Fruit fly (Drosophila melanogaster): Measurements from ENCODE around the gene Eph.

Gene Eph

DNA sequence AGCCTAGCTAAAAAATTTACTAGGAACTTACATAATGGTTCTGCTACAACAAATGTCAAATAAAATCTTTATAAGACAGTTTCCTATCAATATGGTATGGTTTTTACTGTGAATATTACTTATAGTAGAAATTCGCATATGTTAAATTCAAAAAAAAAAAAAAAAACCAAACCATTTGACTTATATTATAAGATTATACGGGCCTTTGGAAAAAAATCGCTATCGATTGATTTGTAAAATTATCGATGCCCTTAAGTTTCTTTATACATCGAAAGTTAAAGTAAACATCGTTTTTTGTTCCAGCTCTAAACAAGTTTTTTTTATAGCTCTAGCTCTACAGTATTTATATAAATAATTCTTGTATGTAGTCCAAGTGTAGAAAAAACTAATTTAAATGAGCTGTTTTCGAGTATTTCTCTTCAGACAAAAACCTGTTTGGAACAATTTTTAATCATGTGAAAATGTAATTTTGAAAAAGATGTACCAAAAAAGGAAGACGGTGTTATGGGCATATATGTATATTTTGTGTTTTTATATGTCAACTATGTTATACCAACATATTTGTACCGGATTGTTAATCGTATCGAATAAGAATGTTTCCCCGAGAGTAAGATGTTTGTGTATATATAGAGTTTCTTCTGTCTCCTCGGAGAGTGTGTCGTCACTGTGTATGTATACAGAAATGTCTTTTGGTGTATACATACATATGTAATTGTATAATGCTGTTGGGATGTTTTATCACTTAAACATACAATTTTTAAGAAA is 38.8 kb upstream of the Eph start, which contains the start of the genes ND-49 and Ephrin:
TSS of gene ND-49 (minus strand) at position 51 of the 765 bp plus-strand sequence.
TSS of gene Ephrin (plus strand) at position 252 of the 765 bp plus-strand sequence.
- peak; percentile 7 for TF ChIP-seq vri (GFP tag; optimal IDR thresholded peaks at IDR 0.05)
- no peak for TF ChIP-seq CG6792 (GFP tag; optimal IDR thresholded peaks at IDR 0.05)
- no peak for TF ChIP-seq CG8319 (GFP tag; optimal IDR thresholded peaks at IDR 0.05)
- TF ChIP-seq Eip78C (GFP tag): peak; percentile 69
- TF ChIP-seq dsx (GFP tag; optimal IDR thresholded peaks at IDR 0.05; ENCODE audit: poor library complexity, severe bottlenecking): no peak
- no peak for TF ChIP-seq CG4318 (GFP tag; optimal IDR thresholded peaks at IDR 0.05)
- no peak for TF ChIP-seq CG11762 (GFP tag; optimal IDR thresholded peaks at IDR 0.05; ENCODE audit: insufficient read depth)
- no peak for TF ChIP-seq spab (GFP tag; optimal IDR thresholded peaks at IDR 0.05)
- no peak for TF ChIP-seq Gug (GFP tag; IDR thresholded peaks at IDR 0.05)
- TF ChIP-seq Sox102F (GFP tag; optimal IDR thresholded peaks at IDR 0.05): no peak
- no peak for TF ChIP-seq CG11294 (GFP tag; IDR thresholded peaks at IDR 0.05)

- no peak for TF ChIP-seq CG8119 (GFP tag; IDR thresholded peaks at IDR 0.05)
- no peak for TF ChIP-seq pdm3 (GFP tag; optimal IDR thresholded peaks at IDR 0.05)
- no peak for TF ChIP-seq achi (GFP tag; optimal IDR thresholded peaks at IDR 0.05)
- TF ChIP-seq cyc (GFP tag; optimal IDR thresholded peaks at IDR 0.05): no peak
- no peak for TF ChIP-seq acj6 (GFP tag; optimal IDR thresholded peaks at IDR 0.05)
- TF ChIP-seq esn (GFP tag; optimal IDR thresholded peaks at IDR 0.05): no peak
- TF ChIP-seq CG1621 (tag; optimal IDR thresholded peaks at IDR 0.05): no peak
- TF ChIP-seq CG11902 (GFP tag; optimal IDR thresholded peaks at IDR 0.05): no peak
These were observed 34.0 kb upstream of the Eph start for dm6 chr4:576439-576838.

DNA sequence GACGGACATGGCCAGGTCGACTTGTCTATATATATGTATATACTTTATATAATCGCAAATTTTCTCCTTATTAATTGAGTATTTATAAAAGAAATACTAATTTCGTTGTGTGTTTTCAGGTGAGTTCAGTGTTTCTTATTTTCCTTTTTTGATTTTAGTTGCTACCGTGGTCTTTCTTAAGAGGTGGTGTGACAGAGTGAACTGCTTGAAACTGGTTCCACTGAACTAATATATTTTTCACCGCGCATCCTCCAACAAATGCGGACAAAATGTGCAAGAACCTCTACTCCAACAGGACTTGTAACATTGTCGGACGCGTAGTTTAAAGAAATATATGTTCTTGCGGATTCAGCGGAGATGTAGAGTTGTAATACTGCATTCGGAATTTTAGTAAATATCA is 27.6 kb upstream of the Eph start, which contains the start of gene CG1909:
TSS of gene CG1909 (plus strand) at position 273 of the 400 bp plus-strand sequence.
- TF ChIP-seq CG3032 (tag; optimal IDR thresholded peaks at IDR 0.05) (no peak), acj6 (GFP tag; optimal IDR thresholded peaks at IDR 0.05) (no peak), achi (GFP tag; optimal IDR thresholded peaks at IDR 0.05) (no peak), vri (GFP tag; optimal IDR thresholded peaks at IDR 0.05) (no peak), Eip75B (GFP tag; optimal IDR thresholded peaks at IDR 0.05) (no peak), Gug (GFP tag; IDR thresholded peaks at IDR 0.05) (no peak), CG15336 (GFP tag; IDR thresholded peaks at IDR 0.05) (no peak), Lpt (GFP tag; optimal IDR thresholded peaks at IDR 0.05) (no peak), Met (GFP tag; optimal IDR thresholded peaks at IDR 0.05) (no peak), esn (GFP tag; optimal IDR thresholded peaks at IDR 0.05) (no peak), net (GFP tag; optimal IDR thresholded peaks at IDR 0.05) (no peak), Eip78C (GFP tag) (no peak), CG6808 (GFP tag; optimal IDR thresholded peaks at IDR 0.05) (no peak), OdsH (GFP tag; optimal IDR thresholded peaks at IDR 0.05) (no peak)

DNA sequence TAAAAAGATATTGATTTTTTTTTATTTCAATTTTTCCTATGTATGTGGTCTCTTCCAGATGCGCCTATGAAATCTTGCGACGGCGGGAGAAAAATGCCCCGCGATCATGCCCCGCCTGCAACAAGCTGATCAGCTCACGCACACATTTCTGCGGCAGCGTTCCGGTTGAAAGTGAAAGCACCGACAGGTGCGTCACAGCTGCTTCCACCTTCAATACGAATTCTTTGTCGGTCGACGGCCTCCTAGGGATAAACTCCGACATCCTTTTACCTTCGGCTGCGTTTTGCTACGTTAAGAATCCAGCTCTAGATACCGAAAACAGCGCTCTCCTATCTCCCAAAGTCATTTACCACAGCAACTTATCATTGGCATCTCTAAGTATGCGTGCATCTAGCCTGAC is 22.0 kb upstream of the Eph start:
- TF ChIP-seq Smox (GFP tag; optimal IDR thresholded peaks at IDR 0.05): no peak
- peak; percentile 21 for TF ChIP-seq Blimp-1 (GFP tag; optimal IDR thresholded peaks at IDR 0.05)

DNA sequence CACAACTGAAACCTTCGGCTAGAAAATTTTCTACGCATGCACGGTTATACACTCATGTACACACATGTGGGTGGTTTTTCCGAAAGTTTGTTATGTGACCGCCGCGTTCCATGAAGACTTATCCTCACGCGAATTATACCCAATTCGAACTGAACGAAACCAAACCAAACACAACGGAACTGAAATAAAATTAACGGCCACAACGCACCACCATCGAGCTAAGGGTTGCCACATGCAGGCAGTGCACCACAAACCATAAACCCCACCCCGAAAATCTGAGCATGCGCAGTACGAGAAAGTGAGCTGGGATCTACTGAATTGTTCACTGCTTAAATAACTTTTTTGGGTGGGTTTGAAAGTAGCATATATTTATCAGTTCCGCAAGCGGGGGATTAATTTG is 3.0 kb upstream of the Eph start, which contains the start of gene onecut:
TSS of gene onecut (minus strand) at position 152 of the 400 bp plus-strand sequence.
- no peak for TF ChIP-seq lz (GFP tag; optimal IDR thresholded peaks at IDR 0.05)
- TF ChIP-seq Blimp-1 (GFP tag; optimal IDR thresholded peaks at IDR 0.05): no peak
- no peak for TF ChIP-seq spab (GFP tag; optimal IDR thresholded peaks at IDR 0.05)
- TF ChIP-seq CG10631 (GFP tag; optimal IDR thresholded peaks at IDR 0.05): no peak
- no peak for TF ChIP-seq Sox102F (GFP tag; optimal IDR thresholded peaks at IDR 0.05)
- no peak for TF ChIP-seq Ets96B (tag; optimal IDR thresholded peaks at IDR 0.05)
- no peak for TF ChIP-seq Eip75B (GFP tag; optimal IDR thresholded peaks at IDR 0.05)
- no peak for TF ChIP-seq pdm3 (GFP tag; optimal IDR thresholded peaks at IDR 0.05)
- TF ChIP-seq eg (GFP tag; IDR thresholded peaks at IDR 0.05): no peak
- TF ChIP-seq Met (GFP tag; optimal IDR thresholded peaks at IDR 0.05): no peak
- no peak for TF ChIP-seq Gug (GFP tag; IDR thresholded peaks at IDR 0.05)
